Worm (Caenorhabditis elegans) whole organism, L4 larva: ENCODE results near the gene C08D8.7.

ENCODE experiments used
- Y75B8A.6 ChIP-seq: fragments of 200-800 bp; sonication (Bioruptor generic); IDR thresholded peaks from 2 replicates; pipeline ENCODE4 v1.3.6; 2022; ENCODE audit warnings: missing genetic modification reagents, missing genetic modification characterization, missing compliant biosample characterization
- ama-1 ChIP-seq: fragments of 150-350 bp; optimal IDR thresholded peaks from 2 replicates; lab custom pipeline; 2014; ENCODE audit warnings: inconsistent platforms, mixed read lengths
- nhr-6 ChIP-seq: fragments of 150-350 bp; optimal IDR thresholded peaks from 2 replicates; lab custom pipeline; 2014; ENCODE audit warnings: missing biosample characterization, missing genetic modification characterization
- unc-130 ChIP-seq: sonication (generic microtip); optimal IDR thresholded peaks from 2 replicates; lab custom pipeline; 2016; ENCODE audit warnings: missing genetic modification reagents, missing genetic modification characterization, missing compliant biosample characterization

DNA sequence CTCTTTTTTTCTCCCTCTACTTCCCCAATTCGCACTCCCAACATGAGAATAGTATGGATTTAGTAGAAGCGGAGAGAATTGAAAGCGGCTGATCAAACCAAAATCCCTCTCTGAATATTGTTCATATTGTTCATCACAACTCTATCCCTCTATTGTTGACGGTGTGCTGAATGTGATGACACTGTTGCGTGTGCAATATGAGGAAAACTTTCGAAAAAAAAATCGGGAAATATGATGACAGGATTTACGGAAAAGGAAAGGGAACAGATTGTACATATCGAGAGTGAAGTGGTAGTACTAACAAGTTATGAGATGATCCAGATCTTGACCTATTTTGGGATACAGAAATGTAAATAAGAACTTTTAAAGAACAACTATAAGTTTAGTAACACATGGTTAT, 45.2 kb upstream of the C08D8.7 start, which contains the start of gene smex-1:
- TF ChIP-seq Y75B8A.6 (GFP tag; lab: Robert Waterston, UW), result no peak
- no peak for TF ChIP-seq ama-1
- TF ChIP-seq unc-130 (GFP tag; lab: Kevin White, UChicago), result no peak
- no peak for TF ChIP-seq nhr-6 (tag; lab: Kevin White, UChicago)
